Worm (Caenorhabditis elegans): ENCODE measurements around the gene mltn-13.

- no peak for TF ChIP-seq ets-7 (tag; optimal IDR thresholded peaks at IDR 0.05)
- no peak for TF ChIP-seq tra-4 (tag; optimal IDR thresholded peaks at IDR 0.05)
These were observed 7.5 kb downstream of the mltn-13 start, which contains the start of gene F15A8.1 for ce11 chrX:4440641-4441040.

Measured in whole organism, early embryonic.